Fruit fly (Drosophila melanogaster): ENCODE data around the gene prc.

prc gene

dm6 chr3L:12007945-12008344 is 42.0 kb upstream of the prc start:
- TF ChIP-seq dsx (GFP tag; optimal IDR thresholded peaks at IDR 0.05; ENCODE audit: poor library complexity, severe bottlenecking) (peak; percentile 82), OdsH (GFP tag; optimal IDR thresholded peaks at IDR 0.05) (no peak)

dm6 chr3L:12004136-12004535 is 38.2 kb upstream of the prc start:
- TF ChIP-seq esn (GFP tag; optimal IDR thresholded peaks at IDR 0.05) = no peak

dm6 chr3L:12003457-12003856 is 37.5 kb upstream of the prc start:
- no peak for TF ChIP-seq spab (GFP tag; optimal IDR thresholded peaks at IDR 0.05)
- no peak for TF ChIP-seq CG31627 (GFP tag; optimal IDR thresholded peaks at IDR 0.05)
- TF ChIP-seq CG8119 (GFP tag; IDR thresholded peaks at IDR 0.05) = no peak
- no peak for TF ChIP-seq Met (GFP tag; optimal IDR thresholded peaks at IDR 0.05)
- no peak for TF ChIP-seq net (GFP tag; optimal IDR thresholded peaks at IDR 0.05)
- TF ChIP-seq CG1621 (tag; optimal IDR thresholded peaks at IDR 0.05) = no peak
- TF ChIP-seq CG4318 (GFP tag; optimal IDR thresholded peaks at IDR 0.05) = no peak
- TF ChIP-seq Eip78C (GFP tag) = no peak
- no peak for TF ChIP-seq CG16779 (tag; optimal IDR thresholded peaks at IDR 0.05)
- TF ChIP-seq CG6163 (GFP tag; IDR thresholded peaks at IDR 0.05) = no peak
- no peak for TF ChIP-seq CG8632 (GFP tag; optimal IDR thresholded peaks at IDR 0.05)
- no peak for TF ChIP-seq cyc (GFP tag; optimal IDR thresholded peaks at IDR 0.05)
- TF ChIP-seq Sox102F (GFP tag; optimal IDR thresholded peaks at IDR 0.05) = no peak
- TF ChIP-seq CG11902 (GFP tag; optimal IDR thresholded peaks at IDR 0.05) = no peak
- no peak for TF ChIP-seq topi (GFP tag; optimal IDR thresholded peaks at IDR 0.05)
- no peak for TF ChIP-seq Blimp-1 (GFP tag; optimal IDR thresholded peaks at IDR 0.05)
- no peak for TF ChIP-seq CG8319 (GFP tag; optimal IDR thresholded peaks at IDR 0.05)
- TF ChIP-seq Eip93F (GFP tag; optimal IDR thresholded peaks at IDR 0.05) = no peak
- TF ChIP-seq CG34406 (GFP tag; optimal IDR thresholded peaks at IDR 0.05) = no peak

- TF ChIP-seq CG11902 (GFP tag; optimal IDR thresholded peaks at IDR 0.05) (peak; percentile 39), CG6276 (GFP tag; optimal IDR thresholded peaks at IDR 0.05) (no peak), Sox15 (GFP tag; optimal IDR thresholded peaks at IDR 0.05) (peak; percentile 51), topi (GFP tag; optimal IDR thresholded peaks at IDR 0.05) (peak; percentile 59), Ets21C (GFP tag; optimal IDR thresholded peaks at IDR 0.05) (peak; percentile 68), esn (GFP tag; optimal IDR thresholded peaks at IDR 0.05) (peak; percentile 73), net (GFP tag; optimal IDR thresholded peaks at IDR 0.05) (no peak), fkh (GFP tag; optimal IDR thresholded peaks at IDR 0.05) (peak; percentile 29), OdsH (GFP tag; optimal IDR thresholded peaks at IDR 0.05) (peak; percentile 66), Ets96B (tag; optimal IDR thresholded peaks at IDR 0.05) (no peak), pdm3 (GFP tag; optimal IDR thresholded peaks at IDR 0.05) (no peak), Lpt (GFP tag; optimal IDR thresholded peaks at IDR 0.05) (peak; percentile 8), CG6792 (GFP tag; optimal IDR thresholded peaks at IDR 0.05) (peak; percentile 12), CG9139 (GFP tag; optimal IDR thresholded peaks at IDR 0.05) (peak; percentile 38), cyc (GFP tag; optimal IDR thresholded peaks at IDR 0.05) (peak; percentile 80), salr (GFP tag; optimal IDR thresholded peaks at IDR 0.05) (peak in 1 of 2 experiments; percentile 6), eg (GFP tag; IDR thresholded peaks at IDR 0.05) (peak; percentile 59), CG7368 (GFP tag; optimal IDR thresholded peaks at IDR 0.05) (peak; percentile 21), CG8632 (GFP tag; optimal IDR thresholded peaks at IDR 0.05) (no peak), Sox102F (GFP tag; optimal IDR thresholded peaks at IDR 0.05) (peak; percentile 52), spab (GFP tag; optimal IDR thresholded peaks at IDR 0.05) (no peak), CG8319 (GFP tag; optimal IDR thresholded peaks at IDR 0.05) (peak; percentile 35), Blimp-1 (GFP tag; optimal IDR thresholded peaks at IDR 0.05) (no peak), achi (GFP tag; optimal IDR thresholded peaks at IDR 0.05) (peak; percentile 79), CG34406 (GFP tag; optimal IDR thresholded peaks at IDR 0.05) (peak; percentile 22), Met (GFP tag; optimal IDR thresholded peaks at IDR 0.05) (peak; percentile 45), dsx (GFP tag; optimal IDR thresholded peaks at IDR 0.05; ENCODE audit: poor library complexity, severe bottlenecking) (no peak), CG11294 (GFP tag; IDR thresholded peaks at IDR 0.05) (peak; percentile 19; the same call in 1 of the 2 replicates), Sox14 (GFP tag; optimal IDR thresholded peaks at IDR 0.05) (peak; percentile 69), CG1621 (tag; optimal IDR thresholded peaks at IDR 0.05) (no peak), dac (GFP tag; optimal IDR thresholded peaks at IDR 0.05) (no peak), Eip78C (GFP tag) (peak; percentile 83), CG11762 (GFP tag; optimal IDR thresholded peaks at IDR 0.05; ENCODE audit: insufficient read depth) (no peak), CG15336 (GFP tag; IDR thresholded peaks at IDR 0.05) (peak; percentile 26; the same call in 1 of the 2 replicates), CG10669 (GFP tag; optimal IDR thresholded peaks at IDR 0.05) (no peak)
These were observed 36.7 kb upstream of the prc start, which contains the start of the genes Pop2 and CG6928 for dm6 chr3L:12002321-12003248. Gene Pop2, minus strand, starts transcription at chr3L:12002915. Gene CG6928, plus strand, starts transcription at chr3L:12003155.
